Fruit fly (Drosophila melanogaster) whole organism, embryonic: ENCODE results near the gene Ada1-1.

Experiments
- Atf3 ChIP-seq: fragments of 200-800 bp; sonication (Bioruptor generic); optimal IDR thresholded peaks from 3 replicates; lab custom pipeline; 2016; ENCODE audit warnings: missing biosample characterization, missing genetic modification characterization
- CG12236 ChIP-seq: fragments of 200-800 bp; sonication (Bioruptor generic); optimal IDR thresholded peaks from 2 replicates; lab custom pipeline; 2016; ENCODE audit warnings: missing biosample characterization, missing genetic modification characterization
- CG12659 ChIP-seq: fragments of 200-800 bp; sonication (Bioruptor generic); optimal IDR thresholded peaks from 3 replicates; lab custom pipeline; 2017; ENCODE audit warnings: mild to moderate bottlenecking, missing biosample characterization, missing genetic modification reagents, missing genetic modification characterization
- CG12942 ChIP-seq: fragments of 200-800 bp; sonication (Bioruptor generic); optimal IDR thresholded peaks from 3 replicates; lab custom pipeline; 2016; ENCODE audit warnings: missing biosample characterization, missing genetic modification characterization
- CG14710 ChIP-seq: fragments of 200-800 bp; sonication (Bioruptor generic); optimal IDR thresholded peaks from 3 replicates; lab custom pipeline; 2019; ENCODE audit warnings: missing biosample characterization, mild to moderate bottlenecking, missing genetic modification characterization, moderate library complexity
- CG15696 ChIP-seq: fragments of 200-800 bp; sonication (Bioruptor generic); optimal IDR thresholded peaks from 2 replicates; lab custom pipeline; 2019; ENCODE audit warnings: missing biosample characterization, mild to moderate bottlenecking, missing genetic modification characterization, moderate library complexity
- CG1792 ChIP-seq: fragments of 200-800 bp; sonication (Bioruptor generic); optimal IDR thresholded peaks from 2 replicates; lab custom pipeline; 2016; ENCODE audit warnings: missing biosample characterization, missing genetic modification characterization
- CG18262 ChIP-seq: fragments of 200-800 bp; optimal IDR thresholded peaks from 3 replicates; lab custom pipeline; 2019; ENCODE audit warnings: missing biosample characterization, mild to moderate bottlenecking, missing genetic modification characterization, moderate library complexity
- CG18764 ChIP-seq: fragments of 200-800 bp; sonication (Bioruptor generic); optimal IDR thresholded peaks from 3 replicates; lab custom pipeline; 2016; ENCODE audit warnings: missing biosample characterization, missing genetic modification characterization
- CG34422 ChIP-seq: fragments of 200-800 bp; sonication (Bioruptor generic); IDR thresholded peaks from 3 replicates; pipeline ENCODE4 v1.3.6; 2022; ENCODE audit warnings: missing biosample characterization, missing genetic modification characterization
- CG3847 ChIP-seq: fragments of 200-800 bp; sonication (Bioruptor generic); IDR thresholded peaks from 2 replicates; pipeline ENCODE4 v1.3.6; 2022; ENCODE audit warnings: missing biosample characterization, missing genetic modification characterization
- CG4404 ChIP-seq: fragments of 200-800 bp; sonication (Bioruptor generic); IDR thresholded peaks from 2 replicates; pipeline ENCODE4 v1.3.6; 2022; ENCODE audit warnings: missing biosample characterization, missing genetic modification characterization
- ERR ChIP-seq: fragments of 200-800 bp; sonication (Bioruptor generic); optimal IDR thresholded peaks from 2 replicates; lab custom pipeline; 2016; ENCODE audit warnings: missing biosample characterization, missing genetic modification characterization
- Elba2 ChIP-seq: fragments of 200-800 bp; sonication (Bioruptor generic); optimal IDR thresholded peaks from 3 replicates; lab custom pipeline; 2016; ENCODE audit warnings: missing biosample characterization, missing genetic modification characterization
- GATAe ChIP-seq: fragments of 200-800 bp; sonication (Bioruptor generic); conservative IDR thresholded peaks from 2 replicates; pipeline ENCODE4 v1.3.6; 2022; ENCODE audit warnings: missing biosample characterization, missing genetic modification characterization
- HLHmδ ChIP-seq: fragments of 200-800 bp; sonication (Bioruptor generic); optimal IDR thresholded peaks from 2 replicates; lab custom pipeline; 2018; ENCODE audit warnings: missing biosample characterization, mild to moderate bottlenecking, missing genetic modification characterization, moderate library complexity
- Hand ChIP-seq: fragments of 200-800 bp; sonication (Bioruptor generic); optimal IDR thresholded peaks from 2 replicates; lab custom pipeline; 2017; ENCODE audit warnings: mild to moderate bottlenecking, missing biosample characterization, missing genetic modification reagents, missing genetic modification characterization
- HmgZ ChIP-seq: fragments of 200-800 bp; sonication (Bioruptor generic); optimal IDR thresholded peaks from 2 replicates; lab custom pipeline; 2018; ENCODE audit warnings: missing biosample characterization, mild to moderate bottlenecking, missing genetic modification characterization
- Max ChIP-seq: fragments of 200-800 bp; sonication (Bioruptor generic); optimal IDR thresholded peaks from 2 replicates; lab custom pipeline; 2016; ENCODE audit warnings: missing biosample characterization, mild to moderate bottlenecking, missing genetic modification characterization
- NC2β ChIP-seq: fragments of 200-800 bp; sonication (Bioruptor generic); optimal IDR thresholded peaks from 2 replicates; lab custom pipeline; 2016; ENCODE audit warnings: missing biosample characterization, missing genetic modification characterization
- NK7.1 ChIP-seq: fragments of 200-800 bp; sonication (Bioruptor generic); optimal IDR thresholded peaks from 3 replicates; lab custom pipeline; 2016; ENCODE audit warnings: missing biosample characterization, missing genetic modification characterization
- NfI ChIP-seq: fragments of 200-800 bp; sonication (Bioruptor generic); optimal IDR thresholded peaks from 3 replicates; lab custom pipeline; 2018; ENCODE audit warnings: missing biosample characterization, mild to moderate bottlenecking, missing genetic modification characterization, moderate library complexity
- Oli ChIP-seq: fragments of 200-800 bp; sonication (Bioruptor generic); optimal IDR thresholded peaks from 2 replicates; lab custom pipeline; 2018; ENCODE audit warnings: missing biosample characterization, mild to moderate bottlenecking, missing genetic modification characterization, moderate library complexity
- amos ChIP-seq: fragments of 200-800 bp; sonication (Bioruptor generic); IDR thresholded peaks from 2 replicates; pipeline ENCODE4 v1.3.6; 2022; ENCODE audit warnings: missing biosample characterization, missing genetic modification characterization; ENCODE audit not compliant: partially characterized antibody
- br ChIP-seq: fragments of >200 bp; optimal IDR thresholded peaks from 2 replicates; lab custom pipeline; 2017
- cato ChIP-seq: fragments of 200-800 bp; sonication (Bioruptor generic); optimal IDR thresholded peaks from 2 replicates; lab custom pipeline; 2016; ENCODE audit warnings: missing biosample characterization, missing genetic modification characterization, borderline replicate concordance
- chif ChIP-seq, 2 experiments: fragments of 200-800 bp; sonication (Bioruptor generic); optimal IDR thresholded peaks; 3 replicates each; lab custom pipeline; 2016; ENCODE audit warnings: missing biosample characterization in 2 of 2, missing genetic modification characterization in 2 of 2
- chinmo ChIP-seq: fragments of 200-800 bp; sonication (Bioruptor generic); IDR thresholded peaks from 4 replicates; pipeline ENCODE4 v1.3.6; 2022; ENCODE audit warnings: missing biosample characterization, missing genetic modification characterization; ENCODE audit not compliant: partially characterized antibody
- corto ChIP-seq: fragments of 200-800 bp; sonication (Bioruptor generic); optimal IDR thresholded peaks from 2 replicates; lab custom pipeline; 2016; ENCODE audit warnings: missing biosample characterization, mild to moderate bottlenecking, missing genetic modification characterization, moderate library complexity
- crol ChIP-seq: fragments of 200-800 bp; sonication (Bioruptor generic); IDR thresholded peaks from 2 replicates; pipeline ENCODE4 v1.3.6; 2022; ENCODE audit warnings: missing biosample characterization, missing genetic modification characterization
- cwo ChIP-seq: fragments of 200-800 bp; sonication (Bioruptor generic); optimal IDR thresholded peaks from 3 replicates; lab custom pipeline; 2017; ENCODE audit warnings: missing biosample characterization, missing genetic modification characterization, mild to moderate bottlenecking, moderate library complexity, missing genetic modification reagents
- disco-r ChIP-seq: fragments of 200-800 bp; sonication (Bioruptor generic); optimal IDR thresholded peaks from 2 replicates; lab custom pipeline; 2016; ENCODE audit warnings: missing biosample characterization, missing genetic modification characterization
- dmrt99B ChIP-seq: fragments of 200-800 bp; sonication (Bioruptor generic); optimal IDR thresholded peaks from 2 replicates; lab custom pipeline; 2018; ENCODE audit warnings: missing biosample characterization, mild to moderate bottlenecking, missing genetic modification characterization, moderate library complexity
- dysf ChIP-seq: fragments of 200-800 bp; sonication (Bioruptor generic); IDR thresholded peaks from 3 replicates; pipeline ENCODE4 v1.3.6; 2022; ENCODE audit warnings: missing biosample characterization, missing genetic modification characterization
- esg ChIP-seq: fragments of 200-800 bp; sonication (Bioruptor generic); conservative IDR thresholded peaks from 2 replicates; pipeline ENCODE4 v1.3.6; 2022; ENCODE audit warnings: missing biosample characterization, missing genetic modification characterization
- fd3F ChIP-seq: fragments of 200-800 bp; sonication (Bioruptor generic); optimal IDR thresholded peaks from 2 replicates; lab custom pipeline; 2018; ENCODE audit warnings: missing biosample characterization, mild to moderate bottlenecking, missing genetic modification characterization, moderate library complexity
- inv ChIP-seq: fragments of 200-800 bp; sonication (Bioruptor generic); IDR thresholded peaks from 2 replicates; pipeline ENCODE4 v1.3.6; 2022; ENCODE audit warnings: missing biosample characterization, missing genetic modification characterization; ENCODE audit not compliant: partially characterized antibody
- kni ChIP-seq: fragments of 200-800 bp; sonication (Bioruptor generic); optimal IDR thresholded peaks from 3 replicates; lab custom pipeline; 2017; ENCODE audit warnings: mild to moderate bottlenecking, missing biosample characterization, missing genetic modification reagents, missing genetic modification characterization
- lab ChIP-seq: fragments of 200-800 bp; sonication (Bioruptor generic); optimal IDR thresholded peaks from 3 replicates; lab custom pipeline; 2017; ENCODE audit warnings: missing biosample characterization, missing genetic modification characterization, mild to moderate bottlenecking, moderate library complexity, missing genetic modification reagents
- nerfin-1 ChIP-seq: fragments of 200-800 bp; sonication (Bioruptor generic); optimal IDR thresholded peaks from 3 replicates; lab custom pipeline; 2019; ENCODE audit warnings: missing biosample characterization, mild to moderate bottlenecking, missing genetic modification characterization, moderate library complexity
- org-1 ChIP-seq: fragments of 200-800 bp; sonication (Bioruptor generic); optimal IDR thresholded peaks from 2 replicates; lab custom pipeline; 2017; ENCODE audit warnings: missing biosample characterization, missing genetic modification characterization
- pzg ChIP-seq: fragments of 200-800 bp; sonication (Bioruptor generic); optimal IDR thresholded peaks from 3 replicates; lab custom pipeline; 2018; ENCODE audit warnings: missing biosample characterization, mild to moderate bottlenecking, missing genetic modification characterization, moderate library complexity
- ro ChIP-seq: fragments of 200-800 bp; sonication (Bioruptor generic); IDR thresholded peaks from 2 replicates; pipeline ENCODE4 v1.3.6; 2022; ENCODE audit warnings: missing biosample characterization, missing genetic modification characterization
- sob ChIP-seq: fragments of 200-800 bp; sonication (Bioruptor generic); IDR thresholded peaks from 2 replicates; pipeline ENCODE4 v1.3.6; 2022; ENCODE audit warnings: missing biosample characterization, missing genetic modification characterization
- sqz ChIP-seq: fragments of 200-800 bp; sonication (Bioruptor generic); optimal IDR thresholded peaks from 3 replicates; lab custom pipeline; 2018; ENCODE audit warnings: missing biosample characterization, mild to moderate bottlenecking, missing genetic modification characterization
- stwl ChIP-seq: fragments of 200-800 bp; sonication (Bioruptor generic); optimal IDR thresholded peaks from 3 replicates; lab custom pipeline; 2018; ENCODE audit warnings: missing biosample characterization, mild to moderate bottlenecking, missing genetic modification characterization, moderate library complexity
- wdn ChIP-seq: fragments of 200-800 bp; sonication (Bioruptor generic); IDR thresholded peaks from 2 replicates; pipeline ENCODE4 v1.3.6; 2022; ENCODE audit warnings: missing biosample characterization, missing genetic modification characterization
- z ChIP-seq: fragments of 200-800 bp; sonication (Bioruptor generic); IDR thresholded peaks from 3 replicates; pipeline ENCODE4 v1.3.6; 2022; ENCODE audit warnings: missing biosample characterization, missing genetic modification characterization

The Ada1-1 gene

DNA sequence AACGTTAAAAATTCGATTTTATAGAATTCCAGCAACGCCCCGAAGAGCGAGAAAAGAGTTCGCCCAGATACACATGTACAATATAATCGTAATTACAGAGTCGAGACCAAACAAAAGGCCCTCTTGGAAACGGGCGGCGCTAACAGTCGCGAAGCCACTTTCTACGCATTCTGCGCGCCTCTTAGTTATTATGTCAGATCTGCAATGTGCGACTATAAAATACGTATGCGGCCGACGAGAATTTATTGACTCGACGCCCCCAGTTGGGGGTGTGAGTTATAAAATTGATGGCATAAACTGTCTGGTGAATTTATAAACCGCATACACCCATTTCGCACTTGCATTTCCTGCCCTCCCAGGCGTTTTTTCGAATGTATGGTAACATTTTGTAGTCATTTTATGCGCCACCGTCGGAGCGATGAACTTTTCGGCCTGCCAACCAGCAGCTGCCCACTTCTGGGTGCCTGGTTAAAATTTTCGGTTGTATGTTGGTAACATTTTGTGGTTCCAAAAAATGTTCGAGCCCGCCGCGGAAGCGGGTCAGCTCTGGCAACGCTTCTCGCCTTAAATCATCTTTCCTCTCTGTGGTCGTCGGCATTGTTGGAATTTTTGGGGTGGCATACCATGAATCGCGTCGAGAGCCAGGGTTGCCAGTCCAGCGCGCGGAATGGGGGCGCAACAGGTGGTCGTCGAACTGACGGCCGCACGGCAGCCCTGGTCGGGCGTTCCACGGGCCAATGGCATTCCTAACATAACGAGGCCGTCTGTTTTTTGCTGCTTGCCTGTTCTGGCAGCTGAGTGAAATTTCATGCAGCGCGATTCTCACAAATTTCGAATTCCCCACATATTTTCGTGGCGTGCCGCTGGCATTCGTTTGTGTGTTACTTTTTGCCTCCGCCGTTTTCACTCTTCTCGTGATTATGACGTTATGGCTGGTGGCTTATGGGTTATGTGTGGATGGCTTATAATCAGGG lies 15.4 kb downstream of the Ada1-1 start (continued):
- TF ChIP-seq nerfin-1 (tag; lab: Kevin White, UChicago) = peak; percentile 100
- peak; percentile 67 for TF ChIP-seq pzg (GFP tag; lab: Kevin White, UChicago)
- TF ChIP-seq CG34422 = no peak
- no peak for TF ChIP-seq cato (GFP tag; lab: Kevin White, UChicago)
- peak; percentile 69 for TF ChIP-seq Hand (GFP tag; lab: Kevin White, UChicago)
- TF ChIP-seq CG12236 = peak; percentile 4
- TF ChIP-seq z (GFP tag; lab: Robert Waterston, UW) = no peak
- TF ChIP-seq CG4404 (GFP tag; lab: Robert Waterston, UW) = no peak
- TF ChIP-seq CG18764 = no peak
- no peak for TF ChIP-seq crol (GFP tag; lab: Robert Waterston, UW)
- TF ChIP-seq Elba2 = no peak
- TF ChIP-seq CG18262 (tag; lab: Kevin White, UChicago) = peak; percentile 36
- no peak for TF ChIP-seq chinmo (GFP tag; lab: Robert Waterston, UW)
- peak; percentile 87 for TF ChIP-seq ERR (GFP tag; lab: Kevin White, UChicago)
- peak; percentile 34 for TF ChIP-seq Max (GFP tag; lab: Kevin White, UChicago)
- TF ChIP-seq NfI (GFP tag; lab: Kevin White, UChicago) = peak; percentile 37
- no peak for TF ChIP-seq corto (GFP tag; lab: Kevin White, UChicago)
- peak; percentile 94 for TF ChIP-seq stwl
- TF ChIP-seq sob (GFP tag; lab: Robert Waterston, UW) = no peak
- peak; percentile 89 for TF ChIP-seq cwo (GFP tag; lab: Kevin White, UChicago)
- TF ChIP-seq Atf3 (GFP tag; lab: Kevin White, UChicago) = peak; percentile 2
- TF ChIP-seq NC2β (GFP tag; lab: Kevin White, UChicago) = peak; percentile 70
- TF ChIP-seq CG3847 = no peak
- TF ChIP-seq CG15696 = peak; percentile 60
- peak; percentile 68 for TF ChIP-seq NK7.1
- no peak for TF ChIP-seq amos (GFP tag; lab: Robert Waterston, UW)
- peak; percentile 38 for TF ChIP-seq sqz
- peak; percentile 32 for TF ChIP-seq fd3F
- no peak for TF ChIP-seq br (lab: Kevin White, UChicago)
- no peak for TF ChIP-seq disco-r (GFP tag; lab: Kevin White, UChicago)
- TF ChIP-seq esg = no peak
- peak; percentile 99 for TF ChIP-seq kni (GFP tag; lab: Kevin White, UChicago)
- peak; percentile 51 for TF ChIP-seq CG1792 (GFP tag; lab: Kevin White, UChicago)
- peak; percentile 62 for TF ChIP-seq CG14710
- TF ChIP-seq CG12942 (GFP tag; lab: Kevin White, UChicago) = peak; percentile 26
- TF ChIP-seq HmgZ = peak; percentile 94
- no peak for TF ChIP-seq GATAe (GFP tag; lab: Robert Waterston, UW)
- TF ChIP-seq inv (GFP tag; lab: Robert Waterston, UW) = no peak
- TF ChIP-seq wdn (GFP tag; lab: Robert Waterston, UW) = no peak
- TF ChIP-seq chif (GFP tag; optimal IDR thresholded peaks at IDR 0.05; lab: Kevin White, UChicago) = peak; percentile 49 to 61
- TF ChIP-seq lab (GFP tag; lab: Kevin White, UChicago) = peak; percentile 94
- no peak for TF ChIP-seq dysf (GFP tag; lab: Robert Waterston, UW)
- peak; percentile 50 for TF ChIP-seq org-1 (GFP tag; lab: Kevin White, UChicago)
- TF ChIP-seq Oli (tag; lab: Kevin White, UChicago) = peak; percentile 37
- no peak for TF ChIP-seq ro
- TF ChIP-seq HLHmδ (GFP tag; lab: Kevin White, UChicago) = peak; percentile 89
- peak; percentile 74 for TF ChIP-seq CG12659
- peak; percentile 72 for TF ChIP-seq dmrt99B
